Fruit fly (Drosophila melanogaster) whole organism, embryonic: ENCODE data around the gene PIG-C.

Experiments
- Abd-B ChIP-seq: fragments of 200-800 bp; sonication (Bioruptor generic); optimal IDR thresholded peaks from 2 replicates; lab custom pipeline; 2018; ENCODE audit warnings: missing biosample characterization, mild to moderate bottlenecking, missing genetic modification characterization, moderate library complexity
- Atf-2 ChIP-seq: fragments of 200-800 bp; sonication (Bioruptor generic); optimal IDR thresholded peaks from 2 replicates; lab custom pipeline; 2016; ENCODE audit warnings: missing biosample characterization, missing genetic modification characterization
- CG10431 ChIP-seq: fragments of 200-800 bp; sonication (Bioruptor generic); optimal IDR thresholded peaks from 3 replicates; lab custom pipeline; 2018; ENCODE audit warnings: missing biosample characterization, mild to moderate bottlenecking, missing genetic modification characterization
- CG10654 ChIP-seq: fragments of 200-800 bp; sonication (Bioruptor generic); optimal IDR thresholded peaks from 2 replicates; lab custom pipeline; 2016; ENCODE audit warnings: missing biosample characterization, missing genetic modification characterization
- CG10979 ChIP-seq: fragments of 200-800 bp; sonication (Bioruptor generic); optimal IDR thresholded peaks from 2 replicates; lab custom pipeline; 2018; ENCODE audit warnings: missing biosample characterization, mild to moderate bottlenecking, missing genetic modification characterization, moderate library complexity
- CG11247 ChIP-seq: fragments of 200-800 bp; sonication (Bioruptor generic); IDR thresholded peaks from 2 replicates; pipeline ENCODE4 v1.3.6; 2022; ENCODE audit warnings: missing biosample characterization, missing genetic modification characterization
- CG12299 ChIP-seq: fragments of 200-800 bp; sonication (Bioruptor generic); optimal IDR thresholded peaks from 2 replicates; lab custom pipeline; 2018; ENCODE audit warnings: missing biosample characterization, mild to moderate bottlenecking, missing genetic modification characterization
- CG12391 ChIP-seq: fragments of 200-800 bp; sonication (Bioruptor generic); optimal IDR thresholded peaks from 3 replicates; lab custom pipeline; 2018; ENCODE audit warnings: missing biosample characterization, mild to moderate bottlenecking, missing genetic modification characterization, moderate library complexity
- CG12769 ChIP-seq: fragments of 200-800 bp; sonication (Bioruptor generic); optimal IDR thresholded peaks from 2 replicates; lab custom pipeline; 2019; ENCODE audit warnings: missing biosample characterization, mild to moderate bottlenecking, missing genetic modification characterization, moderate library complexity
- CG17359 ChIP-seq: fragments of 200-800 bp; sonication (Bioruptor generic); optimal IDR thresholded peaks from 3 replicates; lab custom pipeline; 2018; ENCODE audit warnings: missing biosample characterization, mild to moderate bottlenecking, missing genetic modification characterization, moderate library complexity
- CG18599 ChIP-seq: fragments of 200-800 bp; sonication (Bioruptor generic); optimal IDR thresholded peaks from 3 replicates; lab custom pipeline; 2017; ENCODE audit warnings: missing biosample characterization, missing genetic modification characterization, mild to moderate bottlenecking, moderate library complexity, missing genetic modification reagents
- CG3726 ChIP-seq: fragments of 200-800 bp; sonication (Bioruptor generic); IDR thresholded peaks from 3 replicates; pipeline ENCODE4, ENCODE4 v1.3.6; 2022; ENCODE audit warnings: missing biosample characterization, missing genetic modification characterization
- CG8089 ChIP-seq: fragments of 200-800 bp; sonication (Bioruptor generic); optimal IDR thresholded peaks from 3 replicates; lab custom pipeline; 2016; ENCODE audit warnings: missing biosample characterization, missing genetic modification characterization
- CG8359 ChIP-seq: fragments of 200-800 bp; sonication (Bioruptor generic); optimal IDR thresholded peaks from 2 replicates; lab custom pipeline; 2017; ENCODE audit warnings: missing biosample characterization, mild to moderate bottlenecking, missing genetic modification characterization, borderline replicate concordance
- CG9932 ChIP-seq: fragments of 200-800 bp; sonication (Bioruptor generic); IDR thresholded peaks from 2 replicates; pipeline ENCODE4 v1.3.6; 2022; ENCODE audit warnings: missing biosample characterization, missing genetic modification characterization
- Chrac-16 ChIP-seq: fragments of 200-800 bp; sonication (Bioruptor generic); optimal IDR thresholded peaks from 3 replicates; lab custom pipeline; 2016; ENCODE audit warnings: missing biosample characterization, missing genetic modification characterization
- CoRest ChIP-seq: fragments of 200-800 bp; sonication (Bioruptor generic); optimal IDR thresholded peaks from 3 replicates; lab custom pipeline; 2018; ENCODE audit warnings: missing biosample characterization, mild to moderate bottlenecking, missing genetic modification characterization, moderate library complexity
- D ChIP-seq, 2 experiments: fragments of 200-800 bp in 1 of 2; fragments of >200 bp in 1 of 2; sonication (Bioruptor generic) in 1 of 2; optimal IDR thresholded peaks; 2 replicates in 1 of 2; 3 replicates in 1 of 2; lab custom pipeline; 2017; ENCODE audit warnings: mild to moderate bottlenecking in 1 of 2, missing biosample characterization in 1 of 2, missing genetic modification characterization in 1 of 2, missing genetic modification reagents in 1 of 2
- Ets97D ChIP-seq: fragments of 200-800 bp; sonication (Bioruptor generic); optimal IDR thresholded peaks from 3 replicates; lab custom pipeline; 2016; ENCODE audit warnings: missing biosample characterization, missing genetic modification characterization
- H2.0 ChIP-seq: fragments of 200-800 bp; sonication (Bioruptor generic); IDR thresholded peaks from 2 replicates; pipeline ENCODE4 v1.3.6; 2022; ENCODE audit warnings: missing biosample characterization, missing genetic modification characterization
- HmgD ChIP-seq: fragments of 200-800 bp; sonication (Bioruptor generic); optimal IDR thresholded peaks from 3 replicates; lab custom pipeline; 2016; ENCODE audit warnings: missing biosample characterization, missing genetic modification characterization
- Jarid2 ChIP-seq: fragments of 200-800 bp; sonication (Bioruptor generic); optimal IDR thresholded peaks from 3 replicates; lab custom pipeline; 2017; ENCODE audit warnings: mild to moderate bottlenecking, missing biosample characterization, missing genetic modification reagents, missing genetic modification characterization
- Myb ChIP-seq: fragments of 200-800 bp; sonication (Bioruptor generic); optimal IDR thresholded peaks from 2 replicates; lab custom pipeline; 2016; ENCODE audit warnings: missing biosample characterization, missing genetic modification characterization
- YL-1 ChIP-seq: fragments of 200-800 bp; sonication (Bioruptor generic); optimal IDR thresholded peaks from 3 replicates; lab custom pipeline; 2017; ENCODE audit warnings: missing biosample characterization, mild to moderate bottlenecking, missing genetic modification characterization
- ara ChIP-seq: fragments of 200-800 bp; sonication (Bioruptor generic); IDR thresholded peaks from 2 replicates; pipeline ENCODE4 v1.3.6; 2022; ENCODE audit warnings: missing biosample characterization, missing genetic modification characterization
- ato ChIP-seq: fragments of 200-800 bp; sonication (Bioruptor generic); IDR thresholded peaks from 2 replicates; pipeline ENCODE4 v1.3.6; 2022; ENCODE audit warnings: missing biosample characterization, missing genetic modification characterization; ENCODE audit not compliant: partially characterized antibody
- bcd ChIP-seq: fragments of 200-800 bp; sonication (Bioruptor generic); optimal IDR thresholded peaks from 2 replicates; lab custom pipeline; 2017; ENCODE audit warnings: missing biosample characterization, mild to moderate bottlenecking, missing genetic modification characterization
- btn ChIP-seq: fragments of 200-800 bp; sonication (Bioruptor generic); optimal IDR thresholded peaks from 2 replicates; lab custom pipeline; 2016; ENCODE audit warnings: missing biosample characterization, missing genetic modification characterization
- danr ChIP-seq: fragments of 200-800 bp; sonication (Bioruptor generic); IDR thresholded peaks from 2 replicates; pipeline ENCODE4 v1.3.6; 2022; ENCODE audit warnings: missing biosample characterization, missing genetic modification characterization
- dysf ChIP-seq: fragments of 200-800 bp; sonication (Bioruptor generic); IDR thresholded peaks from 3 replicates; pipeline ENCODE4 v1.3.6; 2022; ENCODE audit warnings: missing biosample characterization, missing genetic modification characterization
- exex ChIP-seq: fragments of 200-800 bp; sonication (Bioruptor generic); optimal IDR thresholded peaks from 4 replicates; lab custom pipeline; 2018; ENCODE audit warnings: missing biosample characterization, mild to moderate bottlenecking, missing genetic modification characterization, moderate library complexity
- fd64A ChIP-seq: fragments of 200-800 bp; sonication (Bioruptor generic); optimal IDR thresholded peaks from 3 replicates; lab custom pipeline; 2018; ENCODE audit warnings: missing biosample characterization, mild to moderate bottlenecking, missing genetic modification characterization
- fu2 ChIP-seq: fragments of 200-800 bp; sonication (Bioruptor generic); optimal IDR thresholded peaks from 2 replicates; lab custom pipeline; 2016; ENCODE audit warnings: missing biosample characterization, missing genetic modification characterization
- gce ChIP-seq: fragments of 200-800 bp; sonication (Bioruptor generic); IDR thresholded peaks from 3 replicates; pipeline ENCODE4 v1.3.6; 2022; ENCODE audit warnings: missing biosample characterization, missing genetic modification characterization
- gcm2 ChIP-seq: fragments of 200-800 bp; sonication (Bioruptor generic); optimal IDR thresholded peaks from 2 replicates; lab custom pipeline; 2016; ENCODE audit warnings: missing biosample characterization, missing genetic modification characterization
- grn ChIP-seq: fragments of 200-800 bp; sonication (Bioruptor generic); optimal IDR thresholded peaks from 3 replicates; lab custom pipeline; 2017; ENCODE audit warnings: missing biosample characterization, missing genetic modification characterization
- ham ChIP-seq: fragments of 200-800 bp; sonication (Bioruptor generic); IDR thresholded peaks from 2 replicates; pipeline ENCODE4 v1.3.6; 2022; ENCODE audit warnings: missing biosample characterization, missing genetic modification characterization
- hth ChIP-seq: fragments of >200 bp; optimal IDR thresholded peaks from 2 replicates; lab custom pipeline; 2017; ENCODE audit warnings: inconsistent platforms
- kah ChIP-seq: fragments of 200-800 bp; sonication (Bioruptor generic); optimal IDR thresholded peaks from 2 replicates; lab custom pipeline; 2018; ENCODE audit warnings: missing biosample characterization, mild to moderate bottlenecking, missing genetic modification characterization
- ken ChIP-seq: fragments of 200-800 bp; sonication (Bioruptor generic); IDR thresholded peaks from 3 replicates; pipeline ENCODE4 v1.3.6; 2022; ENCODE audit warnings: missing biosample characterization, missing genetic modification characterization
- knrl ChIP-seq: fragments of 200-800 bp; sonication (Bioruptor generic); IDR thresholded peaks from 3 replicates; pipeline ENCODE4 v1.3.6; 2022; ENCODE audit warnings: missing biosample characterization, missing genetic modification characterization; ENCODE audit not compliant: partially characterized antibody
- mam ChIP-seq: fragments of 200-800 bp; sonication (Bioruptor generic); optimal IDR thresholded peaks from 3 replicates; lab custom pipeline; 2016; ENCODE audit warnings: missing biosample characterization, missing genetic modification characterization
- onecut ChIP-seq: fragments of 200-800 bp; sonication (Bioruptor generic); IDR thresholded peaks from 2 replicates; pipeline ENCODE4 v1.3.6; 2022; ENCODE audit warnings: missing biosample characterization, missing genetic modification characterization
- p53 ChIP-seq: fragments of 200-800 bp; sonication (Bioruptor generic); optimal IDR thresholded peaks from 2 replicates; lab custom pipeline; 2016; ENCODE audit warnings: missing biosample characterization, missing genetic modification characterization
- peb ChIP-seq: fragments of 200-800 bp; sonication (Bioruptor generic); IDR thresholded peaks from 2 replicates; pipeline ENCODE4 v1.3.6; 2022; ENCODE audit warnings: missing biosample characterization, missing genetic modification characterization
- phol ChIP-seq: fragments of 200-800 bp; sonication (Bioruptor generic); optimal IDR thresholded peaks from 3 replicates; lab custom pipeline; 2018; ENCODE audit warnings: missing biosample characterization, mild to moderate bottlenecking, missing genetic modification characterization, moderate library complexity
- ranshi ChIP-seq: fragments of 200-800 bp; sonication (Bioruptor generic); IDR thresholded peaks from 2 replicates; pipeline ENCODE4 v1.3.6; 2022; ENCODE audit warnings: missing biosample characterization, missing genetic modification characterization
- so ChIP-seq: fragments of 200-800 bp; sonication (Bioruptor generic); IDR thresholded peaks from 3 replicates; pipeline ENCODE4 v1.3.6; 2022; ENCODE audit warnings: missing biosample characterization, missing genetic modification characterization
- sug ChIP-seq: fragments of 200-800 bp; optimal IDR thresholded peaks from 2 replicates; lab custom pipeline; 2019; ENCODE audit warnings: missing biosample characterization, mild to moderate bottlenecking, missing genetic modification characterization, moderate library complexity
- zen ChIP-seq: fragments of 200-800 bp; sonication (Bioruptor generic); optimal IDR thresholded peaks from 3 replicates; lab custom pipeline; 2018; ENCODE audit warnings: missing biosample characterization, mild to moderate bottlenecking, missing genetic modification characterization, moderate library complexity

PIG-C gene

dm6 chr3L:3350572-3351343 lies 31.7 kb upstream of the PIG-C start (continued):
- TF ChIP-seq btn (GFP tag; lab: Kevin White, UChicago) (no peak), zen (tag; lab: Kevin White, UChicago) (no peak), CG18599 (GFP tag; lab: Kevin White, UChicago) (peak; percentile 43), peb (no peak), bcd (GFP tag; lab: Kevin White, UChicago) (no peak), HmgD (GFP tag; lab: Kevin White, UChicago) (no peak), gcm2 (GFP tag; lab: Kevin White, UChicago) (no peak), Ets97D (GFP tag; lab: Kevin White, UChicago) (no peak), CG3726 (no peak), kah (GFP tag; lab: Kevin White, UChicago) (no peak), fu2 (GFP tag; lab: Kevin White, UChicago) (no peak), ara (GFP tag; lab: Robert Waterston, UW) (no peak), YL-1 (GFP tag; lab: Kevin White, UChicago) (no peak), fd64A (GFP tag; lab: Kevin White, UChicago) (no peak), Chrac-16 (GFP tag; lab: Kevin White, UChicago) (no peak), Abd-B (GFP tag; lab: Kevin White, UChicago) (no peak), mam (peak; percentile 11), H2.0 (no peak), CG10979 (tag; lab: Kevin White, UChicago) (no peak), danr (no peak), Jarid2 (GFP tag; lab: Kevin White, UChicago) (no peak), grn (GFP tag; lab: Kevin White, UChicago) (peak; percentile 72), CG8089 (GFP tag; lab: Kevin White, UChicago) (no peak), Atf-2 (GFP tag; lab: Kevin White, UChicago) (no peak), ken (GFP tag; lab: Robert Waterston, UW) (0 out of 3 replicates have a peak, but pooled peaks have one; percentile 38), CG12299 (no peak), ham (no peak), CG8359 (GFP tag; lab: Kevin White, UChicago) (no peak), D (optimal IDR thresholded peaks at IDR 0.05; lab: Kevin White, UChicago) (no peak), D (GFP tag; optimal IDR thresholded peaks at IDR 0.05; lab: Kevin White, UChicago) (no peak), CG10431 (GFP tag; lab: Kevin White, UChicago) (no peak), sug (tag; lab: Kevin White, UChicago) (peak; percentile 63), p53 (no peak), Myb (GFP tag; lab: Kevin White, UChicago) (no peak), exex (peak; percentile 91), hth (lab: Kevin White, UChicago) (no peak), CG10654 (GFP tag; lab: Kevin White, UChicago) (no peak), dysf (GFP tag; lab: Robert Waterston, UW) (peak; percentile 34; the same call in 2 of the 3 replicates), phol (tag; lab: Kevin White, UChicago) (no peak), gce (no peak), CG17359 (tag; lab: Kevin White, UChicago) (peak; percentile 31), CG12391 (tag; lab: Kevin White, UChicago) (peak; percentile 14), so (GFP tag; lab: Robert Waterston, UW) (no peak), ranshi (GFP tag; lab: Robert Waterston, UW) (no peak), ato (GFP tag; lab: Robert Waterston, UW) (no peak), CG9932 (GFP tag; lab: Robert Waterston, UW) (0 out of 2 replicates have a peak, but pooled peaks have one; percentile 7), knrl (GFP tag; lab: Robert Waterston, UW) (no peak), CG11247 (GFP tag; lab: Robert Waterston, UW) (no peak), onecut (GFP tag; lab: Robert Waterston, UW) (peak; percentile 27; the same call in 1 of the 2 replicates), CoRest (tag; lab: Kevin White, UChicago) (peak; percentile 12), CG12769 (tag; lab: Kevin White, UChicago) (peak; percentile 10)
